Worm (Caenorhabditis elegans) whole organism, early embryonic: ENCODE results near the gene F11A10.5.

Experiments used
- B0310.2 ChIP-seq: sonication (generic microtip); optimal IDR thresholded peaks from 2 replicates; lab custom pipeline; 2016; ENCODE audit warnings: mild to moderate bottlenecking, missing genetic modification characterization, missing compliant biosample characterization
- F13C5.2 ChIP-seq: sonication (generic microtip); optimal IDR thresholded peaks from 2 replicates; lab custom pipeline; 2017; ENCODE audit warnings: mild to moderate bottlenecking, missing genetic modification characterization, inconsistent platforms, missing compliant biosample characterization
- aly-1 ChIP-seq: sonication (generic microtip); optimal IDR thresholded peaks from 2 replicates; lab custom pipeline; 2016; ENCODE audit warnings: missing genetic modification characterization, missing compliant biosample characterization
- ama-1 ChIP-seq: fragments of 150-350 bp; optimal IDR thresholded peaks from 2 replicates; lab custom pipeline; 2014
- ceh-13 ChIP-seq: fragments of 200-800 bp; sonication (Bioruptor generic); optimal IDR thresholded peaks from 2 replicates; lab custom pipeline; 2018; ENCODE audit warnings: mild to moderate bottlenecking, missing genetic modification characterization, missing compliant biosample characterization
- ets-7 ChIP-seq: sonication (generic microtip); optimal IDR thresholded peaks from 2 replicates; lab custom pipeline; 2016; ENCODE audit warnings: missing genotype, missing genetic modification characterization, missing compliant biosample characterization
- flt-1 ChIP-seq: fragments of 200-800 bp; sonication (Bioruptor generic); IDR thresholded peaks from 2 replicates; pipeline ENCODE4 v1.3.6; 2022; ENCODE audit warnings: missing genetic modification characterization, missing compliant biosample characterization
- hmg-4 ChIP-seq: fragments of 200-800 bp; sonication (Bioruptor generic); optimal IDR thresholded peaks from 2 replicates; lab custom pipeline; 2018; ENCODE audit warnings: mild to moderate bottlenecking, missing genetic modification characterization, missing compliant biosample characterization
- hnd-1 ChIP-seq: sonication (generic microtip); optimal IDR thresholded peaks from 2 replicates; lab custom pipeline; 2016; ENCODE audit warnings: missing genetic modification characterization, missing compliant biosample characterization
- pes-1 ChIP-seq: fragments of 200-800 bp; sonication (Bioruptor generic); IDR thresholded peaks from 2 replicates; pipeline ENCODE4 v1.3.6; 2022; ENCODE audit warnings: missing genetic modification reagents, missing genetic modification characterization, missing compliant biosample characterization
- scrt-1 ChIP-seq: fragments of 200-800 bp; sonication (Bioruptor generic); IDR thresholded peaks from 2 replicates; pipeline ENCODE4 v1.3.6; 2022; ENCODE audit warnings: missing genetic modification characterization, missing compliant biosample characterization
- sea-1 ChIP-seq: fragments of 200-800 bp; sonication (Bioruptor generic); conservative IDR thresholded peaks from 2 replicates; pipeline ENCODE4 v1.3.6; 2022; ENCODE audit warnings: missing genetic modification characterization, missing compliant biosample characterization
- tbx-37 ChIP-seq: fragments of 200-800 bp; sonication (Bioruptor generic); conservative IDR thresholded peaks from 2 replicates; pipeline ENCODE4 v1.3.6; 2022; ENCODE audit warnings: missing genetic modification reagents, missing genetic modification characterization, missing compliant biosample characterization
- tra-4 ChIP-seq: sonication (generic microtip); optimal IDR thresholded peaks from 2 replicates; lab custom pipeline; 2017; ENCODE audit warnings: missing genetic modification characterization, missing compliant biosample characterization

- TF ChIP-seq hmg-4 (no peak), flt-1 (GFP tag; lab: Robert Waterston, UW) (no peak), B0310.2 (tag; lab: Kevin White, UChicago) (no peak), ama-1 (lab: Kevin White, UChicago) (no peak), hnd-1 (tag; lab: Kevin White, UChicago) (no peak), ceh-13 (GFP tag; lab: Kevin White, UChicago) (no peak), F13C5.2 (tag; lab: Kevin White, UChicago) (no peak), scrt-1 (GFP tag; lab: Robert Waterston, UW) (no peak), sea-1 (no peak), aly-1 (tag; lab: Kevin White, UChicago) (no peak), ets-7 (tag; lab: Kevin White, UChicago) (no peak), pes-1 (GFP tag; lab: Robert Waterston, UW) (no peak), tbx-37 (GFP tag; lab: Robert Waterston, UW) (no peak), tra-4 (no peak)
These were observed 47.0 kb downstream of the F11A10.5 start, which contains the start of gene B0001.8 for ce11 chrIV:12140959-12141358.
